Worm (Caenorhabditis elegans) whole organism, L4 larva: Measurements from ENCODE around the gene ccep-135.

Experiments
- F26F4.8 ChIP-seq: fragments of 200-800 bp; sonication (Bioruptor generic); conservative IDR thresholded peaks from 2 replicates; pipeline ENCODE4 v1.3.6; 2022; ENCODE audit warnings: missing genetic modification characterization, missing compliant biosample characterization
- R02D3.7 ChIP-seq: fragments of 150-350 bp; sonication (generic microtip); optimal IDR thresholded peaks from 3 replicates; lab custom pipeline; 2014; ENCODE audit warnings: missing biosample characterization, missing genetic modification characterization
- ZK546.5 ChIP-seq, 2 experiments: sonication (generic microtip); optimal IDR thresholded peaks; 2 replicates each; lab custom pipeline; 2017; ENCODE audit warnings: missing biosample characterization in 2 of 2, missing genetic modification characterization in 2 of 2
- ceh-28 ChIP-seq: fragments of 150-350 bp; optimal IDR thresholded peaks from 2 replicates; lab custom pipeline; 2014; ENCODE audit warnings: missing biosample characterization, missing genetic modification reagents, missing genetic modification characterization
- ceh-82 ChIP-seq: sonication (generic microtip); optimal IDR thresholded peaks from 2 replicates; lab custom pipeline; 2017; ENCODE audit warnings: missing biosample characterization, missing genetic modification characterization
- ces-1 ChIP-seq: fragments of 150-350 bp; sonication (generic microtip); optimal IDR thresholded peaks from 4 replicates; lab custom pipeline; 2014; ENCODE audit warnings: missing biosample characterization, missing genetic modification reagents, missing genetic modification characterization
- fkh-10 ChIP-seq: fragments of 150-350 bp; optimal IDR thresholded peaks from 2 replicates; lab custom pipeline; 2014; ENCODE audit warnings: missing biosample characterization, missing genetic modification reagents, missing genetic modification characterization
- lin-39 ChIP-seq: fragments of 150-350 bp; optimal IDR thresholded peaks from 2 replicates; lab custom pipeline; 2014; ENCODE audit warnings: missing biosample characterization, missing genetic modification reagents, missing genetic modification characterization
- nhr-76 ChIP-seq: fragments of 150-350 bp; optimal IDR thresholded peaks from 2 replicates; lab custom pipeline; 2014; ENCODE audit warnings: missing biosample characterization, missing genetic modification characterization
- pqm-1 ChIP-seq: sonication (generic microtip); optimal IDR thresholded peaks from 2 replicates; lab custom pipeline; 2017; ENCODE audit warnings: missing biosample characterization, missing genetic modification characterization
- saeg-2 ChIP-seq: fragments of 200-800 bp; sonication (Bioruptor generic); IDR thresholded peaks from 2 replicates; pipeline ENCODE4 v1.3.6; 2022; ENCODE audit warnings: missing genetic modification reagents, missing genetic modification characterization, missing compliant biosample characterization
- tag-97 ChIP-seq: fragments of 200-800 bp; sonication (Bioruptor generic); IDR thresholded peaks from 2 replicates; pipeline ENCODE4 v1.3.6; 2022; ENCODE audit warnings: missing genetic modification characterization, missing compliant biosample characterization
- unc-39 ChIP-seq: sonication (generic microtip); optimal IDR thresholded peaks from 2 replicates; lab custom pipeline; 2017; ENCODE audit warnings: missing biosample characterization, missing genetic modification characterization
- unc-62 ChIP-seq, 3 experiments: fragments of 150-350 bp in 1 of 3; sonication (generic microtip); optimal IDR thresholded peaks in 2 of 3; peaks in 1 of 3; 1 replicate in 1 of 3; 2 replicates in 2 of 3; lab custom pipeline; 2014 to 2017; ENCODE audit warnings: missing biosample characterization in 3 of 3, missing genetic modification characterization in 3 of 3, missing genetic modification reagents in 3 of 3, missing genotype in 1 of 3

DNA sequence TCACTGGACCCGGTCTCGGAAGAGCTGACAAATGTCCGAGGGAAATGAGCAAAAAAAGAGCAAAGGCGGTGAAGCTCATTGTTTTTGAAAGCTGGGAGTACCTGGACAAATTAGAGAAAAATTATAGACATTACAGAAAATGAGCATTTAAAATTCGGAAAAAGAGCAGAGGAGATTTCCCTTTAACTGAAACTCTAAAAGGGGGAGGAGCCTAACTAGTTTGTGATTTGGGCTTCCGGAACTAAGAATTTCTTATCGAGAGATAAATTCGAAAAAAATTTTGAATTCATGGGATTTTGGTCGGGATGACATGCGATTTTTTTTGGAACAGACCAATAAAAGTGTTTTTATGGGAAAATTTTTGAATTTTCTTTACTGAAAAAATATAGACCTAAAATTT, 52.0 kb downstream of the ccep-135 start, which contains the start of gene C44B11.4:
- TF ChIP-seq saeg-2 (GFP tag; lab: Robert Waterston, UW) (no peak), ceh-28 (tag; lab: Kevin White, UChicago) (no peak), nhr-76 (tag; lab: Kevin White, UChicago) (no peak), ceh-82 (no peak), ces-1 (no peak), ZK546.5 (tag; optimal IDR thresholded peaks at IDR 0.05; lab: Kevin White, UChicago) (no peak), unc-62 (GFP tag; optimal IDR thresholded peaks at IDR 0.05 in 1 of 2; lab: Kevin White, UChicago) (no peak), unc-62 (tag; optimal IDR thresholded peaks at IDR 0.05; lab: Kevin White, UChicago) (no peak), F26F4.8 (GFP tag; lab: Robert Waterston, UW) (no peak), lin-39 (no peak), tag-97 (GFP tag; lab: Robert Waterston, UW) (no peak), fkh-10 (GFP tag; lab: Kevin White, UChicago) (no peak), unc-39 (tag; lab: Kevin White, UChicago) (no peak), pqm-1 (tag; lab: Kevin White, UChicago) (no peak), R02D3.7 (tag; lab: Kevin White, UChicago) (no peak)
